Worm (Caenorhabditis elegans): Measurements from ENCODE around the gene nep-15.
A peak's percentile ranks its signal among the peaks of the same experiment; 100 is the strongest.

Gene nep-15

DNA sequence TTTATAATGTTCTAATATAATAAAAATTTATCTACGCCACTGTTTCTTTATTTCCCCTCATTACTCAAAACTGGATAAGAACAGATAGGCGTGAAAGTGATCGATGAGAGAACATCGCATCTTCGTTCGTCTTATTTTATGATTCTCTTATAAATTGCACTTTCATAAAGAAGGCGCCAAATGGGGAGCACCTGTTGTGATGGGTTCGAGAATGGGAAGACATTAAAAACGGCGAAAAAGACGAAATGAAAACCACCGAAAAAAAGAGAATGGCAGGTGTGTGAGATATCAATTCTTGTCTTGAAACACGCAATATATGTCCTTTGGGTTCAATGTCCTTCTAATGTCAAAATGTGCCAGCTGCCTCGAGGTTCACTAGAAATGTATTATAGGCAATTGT, 22.3 kb downstream of the nep-15 start:
- no peak for TF ChIP-seq unc-3 (GFP tag; conservative IDR thresholded peaks at IDR 0.05)
- TF ChIP-seq unc-3 (tag; optimal IDR thresholded peaks at IDR 0.05), result no peak
- TF ChIP-seq syd-9 (tag; optimal IDR thresholded peaks at IDR 0.05), result no peak
- TF ChIP-seq gmeb-2 (tag; optimal IDR thresholded peaks at IDR 0.05), result no peak
- TF ChIP-seq unc-55 (GFP tag; optimal IDR thresholded peaks at IDR 0.05), result no peak
- no peak for TF ChIP-seq ceh-6 (GFP tag; optimal IDR thresholded peaks at IDR 0.05)
- no peak for TF ChIP-seq ceh-19 (GFP tag; optimal IDR thresholded peaks at IDR 0.05)
- no peak for TF ChIP-seq unc-86 (tag; optimal IDR thresholded peaks at IDR 0.05)
- TF ChIP-seq sdc-2 (tag; optimal IDR thresholded peaks at IDR 0.05), result no peak
- no peak for TF ChIP-seq sox-2 (GFP tag; IDR thresholded peaks at IDR 0.05)
- no peak for TF ChIP-seq odd-2 (tag; optimal IDR thresholded peaks at IDR 0.05)
- no peak for TF ChIP-seq dve-1 (tag; optimal IDR thresholded peaks at IDR 0.05)

DNA sequence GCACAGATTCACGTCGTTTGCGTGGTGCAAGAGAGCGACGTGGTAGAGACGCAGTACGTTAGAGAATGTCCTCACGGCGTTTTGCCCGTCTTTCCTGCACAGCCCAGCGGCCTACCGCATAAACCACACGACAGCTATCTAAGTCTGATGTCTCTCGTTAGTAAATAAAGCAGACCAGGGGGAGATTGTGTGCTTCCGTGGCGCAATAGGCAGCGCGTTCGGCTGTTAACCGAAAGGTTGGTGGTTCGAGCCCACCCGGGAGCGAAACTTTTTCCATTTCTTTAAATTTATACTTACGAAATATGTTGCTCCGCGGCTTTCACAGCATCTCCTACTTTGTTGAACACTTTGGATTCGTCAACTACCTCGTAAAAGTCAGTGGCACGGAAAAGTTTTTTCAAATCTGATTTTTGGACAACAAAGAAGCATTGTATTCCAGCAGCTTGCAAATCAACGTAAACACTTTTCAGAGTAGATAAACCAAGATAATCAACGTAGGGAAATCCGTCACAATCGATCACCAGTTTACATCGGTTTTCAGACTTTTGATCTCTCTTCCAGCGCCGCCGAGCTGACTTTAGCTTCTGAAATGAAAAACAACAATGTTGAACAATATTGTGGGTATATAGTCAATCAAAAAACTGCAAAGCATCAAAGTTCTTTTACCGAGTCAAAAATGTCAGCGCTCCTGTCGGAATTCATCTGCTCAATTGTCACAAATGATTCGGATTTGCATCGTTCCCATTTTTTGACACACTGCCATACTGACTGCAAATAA, 32.5 kb downstream of the nep-15 start:
- TF ChIP-seq pax-1 (tag; optimal IDR thresholded peaks at IDR 0.05), result no peak
- TF ChIP-seq pat-9 (tag; optimal IDR thresholded peaks at IDR 0.05), result peak; percentile 96
- TF ChIP-seq unc-42 (tag; optimal IDR thresholded peaks at IDR 0.05), result peak; percentile 87
- TF ChIP-seq elt-2 (tag; optimal IDR thresholded peaks at IDR 0.05), result peak; percentile 97
- TF ChIP-seq madf-2 (tag; optimal IDR thresholded peaks at IDR 0.05), result peak; percentile 89
- peak; percentile 95 for TF ChIP-seq unc-55 (GFP tag; optimal IDR thresholded peaks at IDR 0.05)
- peak; percentile 90 for TF ChIP-seq fax-1 (tag; optimal IDR thresholded peaks at IDR 0.05)
- peak; percentile 95 for TF ChIP-seq fkh-6 (tag; optimal IDR thresholded peaks at IDR 0.05)
- TF ChIP-seq ama-1 (optimal IDR thresholded peaks at IDR 0.05), result no peak
- TF ChIP-seq sox-4 (tag; optimal IDR thresholded peaks at IDR 0.05), result peak; percentile 96
- TF ChIP-seq ref-2 (tag; optimal IDR thresholded peaks at IDR 0.05), result peak; percentile 96
- TF ChIP-seq Y22D7AL.16 (tag; optimal IDR thresholded peaks at IDR 0.05), result peak; percentile 94
- TF ChIP-seq nhr-11 (tag; optimal IDR thresholded peaks at IDR 0.05), result no peak
- TF ChIP-seq ceh-30 (tag; optimal IDR thresholded peaks at IDR 0.05), result peak; percentile 85
- TF ChIP-seq dmd-4 (tag; optimal IDR thresholded peaks at IDR 0.05; ENCODE audit: borderline replicate concordance), result peak; percentile 93
- TF ChIP-seq unc-86 (tag; optimal IDR thresholded peaks at IDR 0.05), result peak; percentile 95
- peak; percentile 84 for TF ChIP-seq C08G9.2 (tag; optimal IDR thresholded peaks at IDR 0.05)
- TF ChIP-seq ahr-1 (tag; optimal IDR thresholded peaks at IDR 0.05), result peak; percentile 93
- peak; percentile 95 for TF ChIP-seq sdc-2 (tag; optimal IDR thresholded peaks at IDR 0.05)
- TF ChIP-seq sox-2 (GFP tag; IDR thresholded peaks at IDR 0.05), result peak; percentile 92
- TF ChIP-seq ceh-18 (tag; optimal IDR thresholded peaks at IDR 0.05), result peak; percentile 98
- peak; percentile 89 for TF ChIP-seq nfya-1 (tag; optimal IDR thresholded peaks at IDR 0.05)
- peak; percentile 97 for TF ChIP-seq ztf-16 (tag; optimal IDR thresholded peaks at IDR 0.05)
- TF ChIP-seq ceh-19 (GFP tag; optimal IDR thresholded peaks at IDR 0.05), result peak; percentile 97
- peak; percentile 92 for TF ChIP-seq gmeb-2 (tag; optimal IDR thresholded peaks at IDR 0.05)
- peak; percentile 78 for TF ChIP-seq hlh-30 (tag; optimal IDR thresholded peaks at IDR 0.05; ENCODE audit: insufficient read depth)
- peak; percentile 98 for TF ChIP-seq ceh-45 (GFP tag; IDR thresholded peaks at IDR 0.05)
- TF ChIP-seq ceh-14 (tag; optimal IDR thresholded peaks at IDR 0.05), result peak; percentile 96
- TF ChIP-seq ets-4 (tag; optimal IDR thresholded peaks at IDR 0.05), result peak; percentile 87
- TF ChIP-seq syd-9 (tag; optimal IDR thresholded peaks at IDR 0.05), result peak; percentile 97
- peak; percentile 98 for TF ChIP-seq ceh-34 (tag; optimal IDR thresholded peaks at IDR 0.05)
- peak; percentile 95 for TF ChIP-seq ceh-6 (GFP tag; optimal IDR thresholded peaks at IDR 0.05)
- peak; percentile 95 for TF ChIP-seq K09A11.1 (tag; optimal IDR thresholded peaks at IDR 0.05; ENCODE audit: insufficient read depth)
- peak; percentile 93 for TF ChIP-seq che-1 (tag; optimal IDR thresholded peaks at IDR 0.05)
- peak; percentile 92 for TF ChIP-seq dve-1 (tag; optimal IDR thresholded peaks at IDR 0.05)
- peak; percentile 94 for TF ChIP-seq hlh-6 (tag; optimal IDR thresholded peaks at IDR 0.05)
- peak; percentile 59 for TF ChIP-seq fkh-10 (GFP tag; optimal IDR thresholded peaks at IDR 0.05)
- peak; percentile 92 for TF ChIP-seq ceh-2 (tag; optimal IDR thresholded peaks at IDR 0.05)
- TF ChIP-seq zip-5 (tag; optimal IDR thresholded peaks at IDR 0.05), result peak; percentile 88
- TF ChIP-seq K02D7.2 (tag; optimal IDR thresholded peaks at IDR 0.05), result peak; percentile 97
- peak; percentile 88 for TF ChIP-seq lin-11 (tag; optimal IDR thresholded peaks at IDR 0.05)
- TF ChIP-seq hlh-13 (GFP tag; optimal IDR thresholded peaks at IDR 0.05), result peak; percentile 93
- peak; percentile 88 for TF ChIP-seq lim-6 (tag; optimal IDR thresholded peaks at IDR 0.05)
- peak; percentile 77 for TF ChIP-seq tbx-7 (tag; optimal IDR thresholded peaks at IDR 0.05)
- peak; percentile 94 for TF ChIP-seq F13H6.1 (tag; optimal IDR thresholded peaks at IDR 0.05)

All from whole organism, late embryonic.